Worm (Caenorhabditis elegans) whole organism, L2 larva: ENCODE results near the gene clec-1.

ENCODE experiments used
- R02D3.7 ChIP-seq: fragments of 150-350 bp; optimal IDR thresholded peaks from 2 replicates; lab custom pipeline; 2014; ENCODE audit warnings: missing biosample characterization, missing genetic modification characterization
- Y55F3AM.14 ChIP-seq: fragments of 200-800 bp; sonication (Bioruptor generic); optimal IDR thresholded peaks from 2 replicates; lab custom pipeline; 2018; ENCODE audit warnings: mild to moderate bottlenecking, missing genetic modification characterization, missing compliant biosample characterization
- alr-1 ChIP-seq: fragments of 150-350 bp; optimal IDR thresholded peaks from 2 replicates; lab custom pipeline; 2014; ENCODE audit warnings: missing biosample characterization, missing genetic modification characterization
- aly-2 ChIP-seq: fragments of 150-350 bp; optimal IDR thresholded peaks from 2 replicates; lab custom pipeline; 2014; ENCODE audit warnings: missing biosample characterization, missing genetic modification characterization
- ama-1 ChIP-seq: fragments of 150-350 bp; optimal IDR thresholded peaks from 2 replicates; lab custom pipeline; 2018; ENCODE audit warnings: inconsistent platforms
- blmp-1 ChIP-seq: sonication (generic microtip); optimal IDR thresholded peaks from 2 replicates; lab custom pipeline; 2017; ENCODE audit warnings: missing genetic modification characterization, mild to moderate bottlenecking, missing compliant biosample characterization, antibody characterized with exemption, moderate library complexity; ENCODE audit not compliant: insufficient read depth
- ceh-16 ChIP-seq: fragments of 150-350 bp; optimal IDR thresholded peaks from 2 replicates; lab custom pipeline; 2014; ENCODE audit warnings: missing biosample characterization, missing genetic modification characterization
- crh-2 ChIP-seq: sonication (generic microtip); optimal IDR thresholded peaks from 2 replicates; lab custom pipeline; 2017; ENCODE audit warnings: missing biosample characterization, missing genetic modification characterization
- dmd-4 ChIP-seq: sonication (generic microtip); optimal IDR thresholded peaks from 2 replicates; lab custom pipeline; 2017; ENCODE audit warnings: missing biosample characterization, missing genetic modification characterization
- egl-27 ChIP-seq: sonication (generic microtip); optimal IDR thresholded peaks from 3 replicates; lab custom pipeline; 2017; ENCODE audit warnings: missing biosample characterization, missing genetic modification reagents, missing genetic modification characterization
- elt-1 ChIP-seq: fragments of 150-350 bp; optimal IDR thresholded peaks from 2 replicates; lab custom pipeline; 2014; ENCODE audit warnings: missing biosample characterization, missing genetic modification characterization
- elt-3 ChIP-seq: sonication (generic microtip); optimal IDR thresholded peaks from 2 replicates; lab custom pipeline; 2017; ENCODE audit warnings: missing biosample characterization, missing genetic modification characterization
- fos-1 ChIP-seq: fragments of 150-350 bp; optimal IDR thresholded peaks from 2 replicates; lab custom pipeline; 2014; ENCODE audit warnings: missing biosample characterization, missing genetic modification characterization
- gmeb-1 ChIP-seq: fragments of 150-350 bp; optimal IDR thresholded peaks from 2 replicates; lab custom pipeline; 2014; ENCODE audit warnings: missing biosample characterization, missing genetic modification characterization
- lin-11 ChIP-seq: fragments of 150-350 bp; sonication (generic microtip); optimal IDR thresholded peaks from 2 replicates; lab custom pipeline; 2014; ENCODE audit warnings: missing biosample characterization, missing genetic modification characterization, inconsistent platforms, mixed read lengths
- lin-13 ChIP-seq: fragments of 150-350 bp; optimal IDR thresholded peaks from 2 replicates; lab custom pipeline; 2014; ENCODE audit warnings: missing biosample characterization, missing genetic modification reagents, missing genetic modification characterization
- lin-39 ChIP-seq: fragments of 150-350 bp; optimal IDR thresholded peaks from 2 replicates; lab custom pipeline; 2014; ENCODE audit warnings: missing biosample characterization, missing genetic modification reagents, missing genetic modification characterization
- lsy-2 ChIP-seq, 2 experiments: fragments of 150-350 bp in 1 of 2; sonication (generic microtip) in 1 of 2; optimal IDR thresholded peaks; 2 replicates each; lab custom pipeline; 2014 to 2017; ENCODE audit warnings: missing biosample characterization in 2 of 2, missing genetic modification characterization in 2 of 2
- mab-5 ChIP-seq: fragments of 150-350 bp; optimal IDR thresholded peaks from 2 replicates; lab custom pipeline; 2014; ENCODE audit warnings: missing biosample characterization, missing genetic modification characterization
- mbf-1 ChIP-seq: sonication (generic microtip); optimal IDR thresholded peaks from 2 replicates; lab custom pipeline; 2017; ENCODE audit warnings: missing biosample characterization, missing genetic modification characterization
- nhr-10 ChIP-seq: sonication (generic microtip); optimal IDR thresholded peaks from 2 replicates; lab custom pipeline; 2017; ENCODE audit warnings: missing biosample characterization, missing genetic modification characterization
- nhr-11 ChIP-seq: fragments of 150-350 bp; optimal IDR thresholded peaks from 2 replicates; lab custom pipeline; 2014; ENCODE audit warnings: missing biosample characterization, missing genetic modification characterization
- nhr-129 ChIP-seq: fragments of 150-350 bp; optimal IDR thresholded peaks from 2 replicates; lab custom pipeline; 2014; ENCODE audit warnings: missing biosample characterization, missing genetic modification characterization
- nhr-23 ChIP-seq: fragments of 150-350 bp; optimal IDR thresholded peaks from 2 replicates; lab custom pipeline; 2014; ENCODE audit warnings: missing biosample characterization, missing genetic modification reagents, missing genetic modification characterization
- nhr-237 ChIP-seq: fragments of 150-350 bp; optimal IDR thresholded peaks from 2 replicates; lab custom pipeline; 2014; ENCODE audit warnings: missing biosample characterization, missing genetic modification characterization
- nhr-25 ChIP-seq: fragments of 150-350 bp; sonication (generic microtip); optimal IDR thresholded peaks from 3 replicates; lab custom pipeline; 2014; ENCODE audit warnings: missing biosample characterization, missing genetic modification characterization
- nhr-6 ChIP-seq: fragments of 150-350 bp; optimal IDR thresholded peaks from 2 replicates; lab custom pipeline; 2014; ENCODE audit warnings: missing biosample characterization, missing genetic modification characterization
- sem-4 ChIP-seq: fragments of 150-350 bp; optimal IDR thresholded peaks from 2 replicates; lab custom pipeline; 2014; ENCODE audit warnings: missing biosample characterization, missing genetic modification reagents, missing genetic modification characterization
- sma-3 ChIP-seq: sonication (generic microtip); optimal IDR thresholded peaks from 2 replicates; lab custom pipeline; 2016; ENCODE audit warnings: missing genetic modification reagents, missing genetic modification characterization, missing compliant biosample characterization
- sma-9 ChIP-seq, 2 experiments: fragments of 150-350 bp in 1 of 2; sonication (generic microtip) in 1 of 2; optimal IDR thresholded peaks; 2 replicates each; lab custom pipeline; 2014 to 2016; ENCODE audit warnings: missing genetic modification characterization in 2 of 2, mild to moderate bottlenecking in 1 of 2, missing biosample characterization in 1 of 2, missing compliant biosample characterization in 1 of 2, missing genetic modification reagents in 1 of 2, moderate library complexity in 1 of 2
- unc-55 ChIP-seq: fragments of 150-350 bp; sonication (generic microtip); optimal IDR thresholded peaks from 3 replicates; lab custom pipeline; 2014; ENCODE audit warnings: missing biosample characterization, missing genetic modification reagents, missing genetic modification characterization
- unc-62 ChIP-seq: fragments of 150-350 bp; optimal IDR thresholded peaks from 2 replicates; lab custom pipeline; 2014; ENCODE audit warnings: missing biosample characterization, missing genetic modification reagents, missing genetic modification characterization
- zag-1 ChIP-seq: fragments of 150-350 bp; optimal IDR thresholded peaks from 2 replicates; lab custom pipeline; 2014; ENCODE audit warnings: missing biosample characterization, missing genetic modification characterization
- ztf-1 ChIP-seq: fragments of 200-800 bp; sonication (Bioruptor generic); conservative IDR thresholded peaks from 2 replicates; pipeline ENCODE4 v1.3.6; 2022; ENCODE audit warnings: missing genetic modification characterization, missing compliant biosample characterization

Gene clec-1

DNA sequence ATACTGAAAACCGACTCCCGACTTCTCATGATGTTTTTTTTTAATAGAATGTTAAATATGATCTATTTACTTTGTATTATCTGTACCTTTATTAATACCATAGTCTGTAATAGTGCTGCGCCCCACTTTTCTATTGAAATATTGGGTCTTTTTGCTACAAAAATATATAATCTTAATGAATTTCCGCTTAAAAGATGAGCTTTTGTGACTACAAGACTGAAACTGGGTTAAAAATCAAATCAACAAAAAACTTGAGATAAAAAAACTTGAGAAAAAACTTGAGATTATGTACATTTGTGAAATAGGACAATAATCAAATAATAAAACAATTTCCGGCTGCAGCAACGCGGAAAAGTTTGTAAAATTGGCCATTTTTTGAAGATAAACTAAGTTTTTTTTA, 30.8 kb downstream of the clec-1 start, which contains the start of gene K09H11.15:
K09H11.15 (minus strand) TSS at position 101 of the 400 bp plus-strand sequence.
- TF ChIP-seq lsy-2 (tag; optimal IDR thresholded peaks at IDR 0.05; lab: Kevin White, UChicago) (no peak), elt-3 (tag; lab: Kevin White, UChicago) (no peak), nhr-23 (tag; lab: Kevin White, UChicago) (no peak), mab-5 (tag; lab: Kevin White, UChicago) (no peak), nhr-11 (tag; lab: Kevin White, UChicago) (no peak), blmp-1 (tag; lab: Kevin White, UChicago) (no peak), ceh-16 (no peak), sma-9 (GFP tag; optimal IDR thresholded peaks at IDR 0.05; lab: Kevin White, UChicago) (no peak), sma-9 (tag; optimal IDR thresholded peaks at IDR 0.05; lab: Kevin White, UChicago) (no peak), sma-3 (GFP tag; lab: Kevin White, UChicago) (no peak), aly-2 (tag; lab: Kevin White, UChicago) (no peak), nhr-10 (no peak), nhr-6 (tag; lab: Kevin White, UChicago) (no peak), lin-13 (GFP tag; lab: Kevin White, UChicago) (no peak), sem-4 (tag; lab: Kevin White, UChicago) (no peak), nhr-237 (no peak), unc-55 (no peak), fos-1 (no peak), lin-39 (tag; lab: Kevin White, UChicago) (no peak)

DNA sequence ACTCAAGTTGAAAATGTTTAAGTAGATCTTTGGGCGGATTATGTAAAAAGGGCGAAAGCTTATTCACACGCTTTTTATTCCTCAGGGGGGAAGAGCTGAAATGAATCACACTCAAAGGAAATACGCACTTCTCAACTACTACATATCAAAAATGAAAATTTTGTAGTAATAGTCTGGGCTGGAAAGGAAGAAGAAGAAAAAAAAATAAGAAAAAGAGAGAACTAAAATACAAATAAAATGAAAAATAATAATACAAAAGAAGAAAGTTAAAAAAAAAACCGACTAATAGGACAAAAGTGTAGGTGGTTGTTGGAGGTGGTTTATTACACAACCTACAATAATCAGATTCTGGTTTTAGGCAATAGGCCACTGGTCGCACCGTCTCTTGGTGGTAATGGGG, 36.1 kb downstream of the clec-1 start, which contains the start of gene K09H11.6:
K09H11.6 (minus strand) TSS at position 101 of the 400 bp plus-strand sequence.
- no peak for TF ChIP-seq lin-39 (tag; lab: Kevin White, UChicago)
- no peak for TF ChIP-seq sem-4 (tag; lab: Kevin White, UChicago)
- no peak for TF ChIP-seq dmd-4 (tag; lab: Kevin White, UChicago)
- no peak for TF ChIP-seq elt-1
- no peak for TF ChIP-seq ceh-16
- TF ChIP-seq egl-27 (tag; lab: Kevin White, UChicago) = no peak
- no peak for TF ChIP-seq fos-1
- no peak for TF ChIP-seq blmp-1 (tag; lab: Kevin White, UChicago)
- no peak for TF ChIP-seq nhr-11 (tag; lab: Kevin White, UChicago)
- TF ChIP-seq mab-5 (tag; lab: Kevin White, UChicago) = no peak
- TF ChIP-seq Y55F3AM.14 = no peak
- no peak for TF ChIP-seq ztf-1 (GFP tag; lab: Robert Waterston, UW)
- TF ChIP-seq nhr-129 = no peak
- TF ChIP-seq ama-1 (lab: Kevin White, UChicago) = no peak

DNA sequence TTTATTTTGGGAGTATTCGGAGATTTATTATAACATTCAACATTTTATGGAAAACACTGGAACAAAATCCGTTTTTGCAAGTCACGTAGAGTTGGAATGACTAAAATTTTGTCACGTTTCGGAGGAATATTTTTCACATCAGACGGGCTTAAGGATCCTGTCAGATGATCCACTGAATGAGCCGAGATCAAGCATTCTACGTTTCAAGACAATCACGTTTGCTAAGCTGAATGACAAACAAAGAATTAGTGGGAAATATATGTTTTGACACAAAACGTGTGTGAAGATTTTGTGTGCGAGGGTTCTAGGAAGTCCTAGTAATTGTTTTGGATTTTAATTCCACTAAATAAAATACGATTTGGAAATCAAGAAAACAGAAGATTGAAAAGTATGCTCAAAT, 39.5 kb downstream of the clec-1 start:
- TF ChIP-seq unc-62 (GFP tag; lab: Kevin White, UChicago) = no peak
- no peak for TF ChIP-seq nhr-6 (tag; lab: Kevin White, UChicago)
- TF ChIP-seq zag-1 (tag; lab: Kevin White, UChicago) = no peak
- TF ChIP-seq lin-11 (tag; lab: Kevin White, UChicago) = no peak
- TF ChIP-seq alr-1 = no peak
- no peak for TF ChIP-seq fos-1
- TF ChIP-seq sma-3 (GFP tag; lab: Kevin White, UChicago) = no peak
- no peak for TF ChIP-seq nhr-129
- no peak for TF ChIP-seq egl-27 (tag; lab: Kevin White, UChicago)
- TF ChIP-seq dmd-4 (tag; lab: Kevin White, UChicago) = no peak
- TF ChIP-seq R02D3.7 (tag; lab: Kevin White, UChicago) = no peak
- no peak for TF ChIP-seq nhr-237
- no peak for TF ChIP-seq mbf-1 (tag; lab: Kevin White, UChicago)
- TF ChIP-seq, all 48 proteins: peak for 0

DNA sequence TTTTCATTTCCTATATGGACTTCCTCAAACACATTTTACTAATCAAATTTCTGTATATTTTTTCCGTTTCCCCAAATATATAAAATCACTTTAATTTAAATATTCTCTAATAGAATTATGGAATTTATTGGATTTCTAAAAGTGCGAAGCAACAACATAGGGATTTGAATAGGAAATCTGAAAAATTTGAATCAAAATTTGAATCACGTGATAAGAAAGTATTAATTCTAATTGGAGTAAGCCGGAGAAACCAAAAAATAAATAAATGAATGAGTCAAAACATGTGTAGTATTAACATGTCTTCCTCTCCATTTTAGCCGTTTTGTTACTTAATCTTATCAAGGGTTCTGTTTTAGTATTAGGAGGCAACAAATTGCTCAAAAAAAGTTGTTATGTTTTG, 41.3 kb downstream of the clec-1 start:
- no peak for TF ChIP-seq mbf-1 (tag; lab: Kevin White, UChicago)
- no peak for TF ChIP-seq unc-55
- TF ChIP-seq nhr-25 = no peak
- no peak for TF ChIP-seq sma-9 (GFP tag; optimal IDR thresholded peaks at IDR 0.05; lab: Kevin White, UChicago)
- no peak for TF ChIP-seq sma-9 (tag; optimal IDR thresholded peaks at IDR 0.05; lab: Kevin White, UChicago)
- TF ChIP-seq crh-2 (tag; lab: Kevin White, UChicago) = no peak
- no peak for TF ChIP-seq gmeb-1 (tag; lab: Kevin White, UChicago)
- no peak for TF ChIP-seq ceh-16
- no peak for TF ChIP-seq nhr-10
- no peak for TF ChIP-seq alr-1
- no peak for TF ChIP-seq lsy-2 (tag; optimal IDR thresholded peaks at IDR 0.05; lab: Kevin White, UChicago)
- no peak for TF ChIP-seq fos-1
- TF ChIP-seq, all 48 proteins: peak for 0
